Fruit fly (Drosophila melanogaster) whole organism, embryonic: ENCODE results near the gene ClC-c.

Experiments
- Asciz ChIP-seq: fragments of 200-800 bp; sonication (Bioruptor generic); optimal IDR thresholded peaks from 2 replicates; lab custom pipeline; 2017; ENCODE audit warnings: missing biosample characterization, mild to moderate bottlenecking, missing genetic modification characterization, missing genetic modification reagents
- BtbVII ChIP-seq: fragments of 200-800 bp; sonication (Bioruptor generic); optimal IDR thresholded peaks from 3 replicates; lab custom pipeline; 2017; ENCODE audit warnings: missing biosample characterization, mild to moderate bottlenecking, missing genetic modification characterization
- CG1024 ChIP-seq: fragments of 200-800 bp; sonication (Bioruptor generic); IDR thresholded peaks from 2 replicates; pipeline ENCODE4 v1.3.6; 2022; ENCODE audit warnings: missing biosample characterization, missing genetic modification characterization
- CG10321 ChIP-seq: fragments of 200-800 bp; sonication (Bioruptor generic); IDR thresholded peaks from 2 replicates; pipeline ENCODE4 v1.3.6; 2022; ENCODE audit warnings: missing biosample characterization, missing genetic modification characterization
- CG10431 ChIP-seq: fragments of 200-800 bp; sonication (Bioruptor generic); optimal IDR thresholded peaks from 3 replicates; lab custom pipeline; 2018; ENCODE audit warnings: missing biosample characterization, mild to moderate bottlenecking, missing genetic modification characterization
- CG10543 ChIP-seq: fragments of 200-800 bp; sonication (Bioruptor generic); optimal IDR thresholded peaks from 3 replicates; lab custom pipeline; 2017; ENCODE audit warnings: missing biosample characterization, mild to moderate bottlenecking, missing genetic modification characterization, moderate library complexity
- CG12155 ChIP-seq: fragments of 200-800 bp; sonication (Bioruptor generic); optimal IDR thresholded peaks from 3 replicates; lab custom pipeline; 2016; ENCODE audit warnings: missing biosample characterization, missing genetic modification characterization
- CG12391 ChIP-seq: fragments of 200-800 bp; sonication (Bioruptor generic); optimal IDR thresholded peaks from 3 replicates; lab custom pipeline; 2018; ENCODE audit warnings: missing biosample characterization, mild to moderate bottlenecking, missing genetic modification characterization, moderate library complexity
- CG17361 ChIP-seq: fragments of 200-800 bp; sonication (Bioruptor generic); IDR thresholded peaks from 3 replicates; pipeline ENCODE4 v1.3.6; 2022; ENCODE audit warnings: missing biosample characterization, missing genetic modification characterization
- CG18599 ChIP-seq: fragments of 200-800 bp; sonication (Bioruptor generic); optimal IDR thresholded peaks from 3 replicates; lab custom pipeline; 2017; ENCODE audit warnings: missing biosample characterization, missing genetic modification characterization, mild to moderate bottlenecking, moderate library complexity, missing genetic modification reagents
- CG31388 ChIP-seq: fragments of 200-800 bp; sonication (Bioruptor generic); optimal IDR thresholded peaks from 2 replicates; lab custom pipeline; 2016; ENCODE audit warnings: missing biosample characterization, missing genetic modification characterization
- CG33213 ChIP-seq: fragments of 200-800 bp; sonication (Bioruptor generic); optimal IDR thresholded peaks from 3 replicates; lab custom pipeline; 2016; ENCODE audit warnings: missing biosample characterization, missing genetic modification characterization
- CG4707 ChIP-seq: fragments of 200-800 bp; sonication (Bioruptor generic); optimal IDR thresholded peaks from 2 replicates; lab custom pipeline; 2018; ENCODE audit warnings: missing biosample characterization, mild to moderate bottlenecking, missing genetic modification characterization, moderate library complexity
- CG6689 ChIP-seq: fragments of 200-800 bp; sonication (Bioruptor generic); IDR thresholded peaks from 2 replicates; pipeline ENCODE4 v1.3.6; 2022; ENCODE audit warnings: missing biosample characterization, missing genetic modification characterization
- CG8388 ChIP-seq: fragments of 200-800 bp; sonication (Bioruptor generic); optimal IDR thresholded peaks from 2 replicates; lab custom pipeline; 2019; ENCODE audit warnings: missing biosample characterization, mild to moderate bottlenecking, missing genetic modification characterization, moderate library complexity
- CG8944 ChIP-seq: fragments of 200-800 bp; sonication (Bioruptor generic); optimal IDR thresholded peaks from 3 replicates; lab custom pipeline; 2016; ENCODE audit warnings: missing biosample characterization, missing genetic modification characterization
- Dek ChIP-seq: fragments of 200-800 bp; sonication (Bioruptor generic); optimal IDR thresholded peaks from 3 replicates; lab custom pipeline; 2019; ENCODE audit warnings: missing biosample characterization, mild to moderate bottlenecking, missing genetic modification characterization, moderate library complexity
- Dip3 ChIP-seq: fragments of 200-800 bp; sonication (Bioruptor generic); optimal IDR thresholded peaks from 3 replicates; lab custom pipeline; 2016; ENCODE audit warnings: missing biosample characterization, missing genetic modification characterization
- ERR ChIP-seq: fragments of 200-800 bp; sonication (Bioruptor generic); optimal IDR thresholded peaks from 2 replicates; lab custom pipeline; 2016; ENCODE audit warnings: missing biosample characterization, missing genetic modification characterization
- Ets97D ChIP-seq: fragments of 200-800 bp; sonication (Bioruptor generic); optimal IDR thresholded peaks from 3 replicates; lab custom pipeline; 2016; ENCODE audit warnings: missing biosample characterization, missing genetic modification characterization
- Fer2 ChIP-seq: fragments of 200-800 bp; sonication (Bioruptor generic); optimal IDR thresholded peaks from 2 replicates; lab custom pipeline; 2018; ENCODE audit warnings: missing biosample characterization, mild to moderate bottlenecking, missing genetic modification characterization, moderate library complexity
- HLH3B ChIP-seq: fragments of 200-800 bp; sonication (Bioruptor generic); IDR thresholded peaks from 2 replicates; pipeline ENCODE4 v1.3.6; 2022; ENCODE audit warnings: missing biosample characterization, missing genetic modification characterization
- HLH54F ChIP-seq: fragments of 200-800 bp; sonication (Bioruptor generic); optimal IDR thresholded peaks from 3 replicates; lab custom pipeline; 2016; ENCODE audit warnings: missing biosample characterization, missing genetic modification characterization
- Mes4 ChIP-seq: fragments of 200-800 bp; sonication (Bioruptor generic); optimal IDR thresholded peaks from 2 replicates; lab custom pipeline; 2016; ENCODE audit warnings: missing biosample characterization, missing genetic modification characterization
- Myb ChIP-seq: fragments of 200-800 bp; sonication (Bioruptor generic); optimal IDR thresholded peaks from 2 replicates; lab custom pipeline; 2016; ENCODE audit warnings: missing biosample characterization, missing genetic modification characterization
- NK7.1 ChIP-seq: fragments of 200-800 bp; sonication (Bioruptor generic); optimal IDR thresholded peaks from 3 replicates; lab custom pipeline; 2016; ENCODE audit warnings: missing biosample characterization, missing genetic modification characterization
- Nf-YB ChIP-seq: fragments of 200-800 bp; sonication (Bioruptor generic); optimal IDR thresholded peaks from 3 replicates; lab custom pipeline; 2019; ENCODE audit warnings: missing biosample characterization, mild to moderate bottlenecking, missing genetic modification characterization, moderate library complexity
- Pdp1 ChIP-seq, 2 experiments: fragments of 200-800 bp; sonication (Bioruptor generic); optimal IDR thresholded peaks; 3 replicates each; lab custom pipeline; 2016; ENCODE audit warnings: missing biosample characterization in 2 of 2, missing genetic modification characterization in 2 of 2, mild to moderate bottlenecking in 1 of 2, moderate library complexity in 1 of 2
- Spps ChIP-seq: fragments of 200-800 bp; sonication (Bioruptor generic); optimal IDR thresholded peaks from 2 replicates; lab custom pipeline; 2018; ENCODE audit warnings: missing biosample characterization, mild to moderate bottlenecking, missing genetic modification characterization
- Ssrp ChIP-seq: fragments of 200-800 bp; sonication (Bioruptor generic); optimal IDR thresholded peaks from 2 replicates; lab custom pipeline; 2018; ENCODE audit warnings: missing biosample characterization, mild to moderate bottlenecking, missing genetic modification characterization, moderate library complexity
- amos ChIP-seq: fragments of 200-800 bp; sonication (Bioruptor generic); IDR thresholded peaks from 2 replicates; pipeline ENCODE4 v1.3.6; 2022; ENCODE audit warnings: missing biosample characterization, missing genetic modification characterization; ENCODE audit not compliant: partially characterized antibody
- bcd ChIP-seq: fragments of 200-800 bp; sonication (Bioruptor generic); optimal IDR thresholded peaks from 2 replicates; lab custom pipeline; 2017; ENCODE audit warnings: missing biosample characterization, mild to moderate bottlenecking, missing genetic modification characterization
- chn ChIP-seq: fragments of 200-800 bp; sonication (Bioruptor generic); optimal IDR thresholded peaks from 2 replicates; lab custom pipeline; 2016; ENCODE audit warnings: missing biosample characterization, missing genetic modification characterization
- dimm ChIP-seq: fragments of 200-800 bp; sonication (Bioruptor generic); IDR thresholded peaks from 2 replicates; pipeline ENCODE4 v1.3.6; 2022; ENCODE audit warnings: missing biosample characterization, missing genetic modification characterization
- dpn ChIP-seq, 2 experiments: fragments of 200-800 bp; sonication (Bioruptor generic); optimal IDR thresholded peaks; 3 replicates each; lab custom pipeline; 2016; ENCODE audit warnings: missing biosample characterization in 2 of 2, missing genetic modification characterization in 2 of 2
- fd64A ChIP-seq: fragments of 200-800 bp; sonication (Bioruptor generic); optimal IDR thresholded peaks from 3 replicates; lab custom pipeline; 2018; ENCODE audit warnings: missing biosample characterization, mild to moderate bottlenecking, missing genetic modification characterization
- gce ChIP-seq: fragments of 200-800 bp; sonication (Bioruptor generic); IDR thresholded peaks from 3 replicates; pipeline ENCODE4 v1.3.6; 2022; ENCODE audit warnings: missing biosample characterization, missing genetic modification characterization
- gfzf ChIP-seq: fragments of 200-800 bp; sonication (Bioruptor generic); optimal IDR thresholded peaks from 2 replicates; lab custom pipeline; 2016; ENCODE audit warnings: missing biosample characterization, mild to moderate bottlenecking, missing genetic modification characterization, moderate library complexity
- h ChIP-seq: fragments of >200 bp; optimal IDR thresholded peaks from 2 replicates; lab custom pipeline; 2017
- kay ChIP-seq: fragments of 200-800 bp; sonication (Bioruptor generic); optimal IDR thresholded peaks from 2 replicates; lab custom pipeline; 2016; ENCODE audit warnings: missing biosample characterization, missing genetic modification characterization
- lilli ChIP-seq: fragments of 200-800 bp; sonication (Bioruptor generic); optimal IDR thresholded peaks from 3 replicates; lab custom pipeline; 2016; ENCODE audit warnings: missing biosample characterization, missing genetic modification characterization
- mld ChIP-seq: fragments of 200-800 bp; sonication (Bioruptor generic); IDR thresholded peaks from 3 replicates; pipeline ENCODE4 v1.3.6; 2022; ENCODE audit warnings: missing biosample characterization, missing genetic modification characterization; ENCODE audit not compliant: partially characterized antibody
- row ChIP-seq: fragments of 200-800 bp; sonication (Bioruptor generic); IDR thresholded peaks from 3 replicates; pipeline ENCODE4 v1.3.6; 2022; ENCODE audit warnings: missing biosample characterization, missing genetic modification characterization
- slp2 ChIP-seq: fragments of 200-800 bp; sonication (Bioruptor generic); optimal IDR thresholded peaks from 2 replicates; lab custom pipeline; 2016; ENCODE audit warnings: missing biosample characterization, missing genetic modification characterization
- tin ChIP-seq: fragments of 200-800 bp; sonication (Bioruptor generic); optimal IDR thresholded peaks from 3 replicates; lab custom pipeline; 2016; ENCODE audit warnings: missing biosample characterization, missing genetic modification characterization
- tll ChIP-seq, 2 experiments: fragments of 200-800 bp in 1 of 2; fragments of >200 bp in 1 of 2; sonication (Bioruptor generic) in 1 of 2; optimal IDR thresholded peaks; 2 replicates each; lab custom pipeline; 2017 to 2019; ENCODE audit warnings: missing biosample characterization in 2 of 2, missing genetic modification characterization in 2 of 2, mild to moderate bottlenecking in 1 of 2, moderate library complexity in 1 of 2
- twi ChIP-seq: fragments of 200-800 bp; optimal IDR thresholded peaks from 2 replicates; lab custom pipeline; 2019; ENCODE audit warnings: missing biosample characterization, mild to moderate bottlenecking, missing genetic modification characterization, moderate library complexity
- unc-4 ChIP-seq: fragments of 200-800 bp; sonication (Bioruptor generic); IDR thresholded peaks from 2 replicates; pipeline ENCODE4 v1.3.6; 2022; ENCODE audit warnings: missing biosample characterization, missing genetic modification characterization; ENCODE audit not compliant: partially characterized antibody
- zen2 ChIP-seq: fragments of 200-800 bp; sonication (Bioruptor generic); IDR thresholded peaks from 3 replicates; pipeline ENCODE4 v1.3.6; 2022; ENCODE audit warnings: missing biosample characterization, missing genetic modification characterization; ENCODE audit not compliant: partially characterized antibody

Gene ClC-c

DNA sequence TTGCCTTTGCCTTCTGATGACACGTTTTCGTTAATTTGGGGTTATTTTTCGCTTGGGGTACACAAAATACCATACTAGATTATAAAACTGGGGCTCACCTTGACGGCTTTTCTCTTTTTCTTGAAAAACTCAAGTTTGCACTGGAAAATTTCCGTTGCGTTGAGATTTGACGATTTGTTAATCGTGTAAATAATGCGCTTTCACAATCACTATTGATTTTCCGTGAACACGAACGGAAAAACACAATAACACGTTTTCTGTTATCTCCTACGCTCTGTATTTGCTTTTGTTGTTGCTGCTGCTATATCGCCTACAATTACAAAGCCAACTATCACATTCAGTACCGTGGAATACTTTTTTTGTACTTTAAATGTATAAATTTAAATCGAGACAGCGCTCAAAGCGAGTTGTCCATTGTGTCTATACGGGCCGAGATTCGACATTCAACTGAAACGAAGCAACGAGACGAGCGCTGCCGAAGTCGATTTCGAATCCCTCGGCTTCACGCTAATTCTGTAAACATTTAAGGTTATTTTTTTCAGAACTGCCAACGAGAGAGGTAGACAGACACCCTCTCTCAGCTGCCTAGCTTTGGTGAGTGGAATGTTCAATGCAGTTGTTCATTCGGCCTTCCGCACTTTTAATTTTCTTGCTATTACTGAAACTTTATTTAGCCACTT, 43.7 kb upstream of the ClC-c start (continued):
- TF ChIP-seq amos (GFP tag; lab: Robert Waterston, UW) = peak; percentile 44; the same call in 1 of the 2 replicates
- no peak for TF ChIP-seq tll (GFP tag; optimal IDR thresholded peaks at IDR 0.05; lab: Kevin White, UChicago)
- TF ChIP-seq ERR (GFP tag; lab: Kevin White, UChicago) = no peak
- TF ChIP-seq CG12155 = peak; percentile 91
- TF ChIP-seq twi (tag; lab: Kevin White, UChicago) = no peak
- no peak for TF ChIP-seq CG33213 (GFP tag; lab: Kevin White, UChicago)
- no peak for TF ChIP-seq Pdp1 (GFP tag; optimal IDR thresholded peaks at IDR 0.05; lab: Kevin White, UChicago)
- peak; percentile 47 for TF ChIP-seq CG10431 (GFP tag; lab: Kevin White, UChicago)
- TF ChIP-seq zen2 = no peak
- TF ChIP-seq Dip3 (GFP tag; lab: Kevin White, UChicago) = no peak
- no peak for TF ChIP-seq gfzf (GFP tag; lab: Kevin White, UChicago)
- peak; percentile 14 for TF ChIP-seq Dek (tag; lab: Kevin White, UChicago)
- no peak for TF ChIP-seq HLH3B (GFP tag; lab: Robert Waterston, UW)
- TF ChIP-seq CG4707 (GFP tag; lab: Kevin White, UChicago) = peak; percentile 11
- TF ChIP-seq bcd (GFP tag; lab: Kevin White, UChicago) = no peak
- no peak for TF ChIP-seq kay (GFP tag; lab: Kevin White, UChicago)
- TF ChIP-seq mld = no peak
- TF ChIP-seq h (lab: Kevin White, UChicago) = no peak
- TF ChIP-seq Ets97D = no peak
- TF ChIP-seq Fer2 = no peak
- TF ChIP-seq CG1024 (GFP tag; lab: Robert Waterston, UW) = 0 out of 2 replicates have a peak, but pooled peaks have one; percentile 7
- no peak for TF ChIP-seq Spps (tag; lab: Kevin White, UChicago)
- no peak for TF ChIP-seq slp2 (GFP tag; lab: Kevin White, UChicago)
- TF ChIP-seq tin (GFP tag; lab: Kevin White, UChicago) = no peak
- no peak for TF ChIP-seq Ssrp (tag; lab: Kevin White, UChicago)
- no peak for TF ChIP-seq dimm (GFP tag; lab: Robert Waterston, UW)
- no peak for TF ChIP-seq unc-4 (GFP tag; lab: Robert Waterston, UW)
- TF ChIP-seq Myb (GFP tag; lab: Kevin White, UChicago) = no peak
- TF ChIP-seq CG6689 (GFP tag; lab: Robert Waterston, UW) = no peak
- 0 out of 2 replicates have a peak, but pooled peaks have one; percentile 10 for TF ChIP-seq CG10321 (GFP tag; lab: Robert Waterston, UW)
- no peak for TF ChIP-seq CG8388 (GFP tag; lab: Kevin White, UChicago)
- no peak for TF ChIP-seq CG31388 (GFP tag; lab: Kevin White, UChicago)
- no peak for TF ChIP-seq NK7.1 (GFP tag; lab: Kevin White, UChicago)
- TF ChIP-seq HLH54F (GFP tag; lab: Kevin White, UChicago) = no peak
- no peak for TF ChIP-seq CG8944 (GFP tag; lab: Kevin White, UChicago)
- peak; percentile 37 for TF ChIP-seq CG18599 (GFP tag; lab: Kevin White, UChicago)
- no peak for TF ChIP-seq dpn (GFP tag; optimal IDR thresholded peaks at IDR 0.05; lab: Kevin White, UChicago)
- TF ChIP-seq gce (GFP tag; lab: Robert Waterston, UW) = peak; percentile 66; the same call in 1 of the 3 replicates
- peak; percentile 44 for TF ChIP-seq Mes4 (GFP tag; lab: Kevin White, UChicago)
- no peak for TF ChIP-seq BtbVII
- peak; percentile 22 for TF ChIP-seq fd64A
- TF ChIP-seq lilli (GFP tag; lab: Kevin White, UChicago) = peak; percentile 25
- TF ChIP-seq Nf-YB = no peak
- TF ChIP-seq Asciz (GFP tag; lab: Kevin White, UChicago) = peak; percentile 11
- peak; percentile 0; the same call in 1 of the 3 replicates for TF ChIP-seq CG17361 (GFP tag; lab: Robert Waterston, UW)
- TF ChIP-seq chn (GFP tag; lab: Kevin White, UChicago) = no peak
- peak; percentile 31; the same call in 1 of the 3 replicates for TF ChIP-seq row (GFP tag; lab: Robert Waterston, UW)
- TF ChIP-seq CG12391 (tag; lab: Kevin White, UChicago) = peak; percentile 6
- peak; percentile 89 for TF ChIP-seq CG10543
